Worm (Caenorhabditis elegans) whole organism, midembryonic: ENCODE data around the gene mms-19.

ENCODE experiments used
- T22C8.4 ChIP-seq: fragments of 200-800 bp; sonication (Bioruptor generic); IDR thresholded peaks from 2 replicates; pipeline ENCODE4 v1.3.6; 2022; ENCODE audit warnings: missing genetic modification characterization, missing compliant biosample characterization
- med-1 ChIP-seq: sonication (generic microtip); optimal IDR thresholded peaks from 2 replicates; lab custom pipeline; 2017; ENCODE audit warnings: missing genetic modification characterization, mild to moderate bottlenecking, missing compliant biosample characterization, antibody characterized with exemption, missing genetic modification reagents; ENCODE audit not compliant: insufficient read depth
- ref-1 ChIP-seq: fragments of 200-800 bp; sonication (Bioruptor generic); conservative IDR thresholded peaks from 2 replicates; pipeline ENCODE4 v1.3.6; 2022; ENCODE audit warnings: missing genetic modification reagents, missing genetic modification characterization, missing compliant biosample characterization
- ztf-29 ChIP-seq: fragments of 200-800 bp; sonication (Bioruptor generic); IDR thresholded peaks from 2 replicates; pipeline ENCODE4 v1.3.6; 2022; ENCODE audit warnings: missing genetic modification reagents, missing genetic modification characterization, missing compliant biosample characterization

DNA sequence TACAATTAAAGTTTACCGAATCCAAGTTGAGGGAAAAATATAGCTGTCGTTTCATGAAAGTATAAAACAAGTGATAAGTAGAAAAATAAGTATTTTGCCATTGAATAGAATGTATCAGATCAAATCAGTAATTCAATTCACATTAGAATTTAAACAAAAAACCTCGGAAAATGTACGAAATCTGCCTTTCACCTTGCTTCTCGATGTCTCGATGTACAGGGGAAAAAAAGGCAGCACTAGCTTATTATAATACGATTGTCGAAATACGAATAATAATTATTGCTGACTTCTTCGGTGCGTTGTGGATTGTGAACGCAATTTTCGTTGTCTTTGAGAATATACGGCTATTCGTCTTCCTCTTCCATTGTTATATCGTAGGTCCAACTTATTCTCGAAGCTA lies 25.4 kb upstream of the mms-19 start, which contains the start of gene grl-18:
- TF ChIP-seq med-1 (GFP tag; lab: Kevin White, UChicago): no peak
- TF ChIP-seq T22C8.4 (GFP tag; lab: Robert Waterston, UW): no peak
- no peak for TF ChIP-seq ztf-29
- TF ChIP-seq ref-1 (GFP tag; lab: Robert Waterston, UW): no peak
